Fruit fly (Drosophila melanogaster): ENCODE results near the gene Spag1.

Spag1 gene

DNA sequence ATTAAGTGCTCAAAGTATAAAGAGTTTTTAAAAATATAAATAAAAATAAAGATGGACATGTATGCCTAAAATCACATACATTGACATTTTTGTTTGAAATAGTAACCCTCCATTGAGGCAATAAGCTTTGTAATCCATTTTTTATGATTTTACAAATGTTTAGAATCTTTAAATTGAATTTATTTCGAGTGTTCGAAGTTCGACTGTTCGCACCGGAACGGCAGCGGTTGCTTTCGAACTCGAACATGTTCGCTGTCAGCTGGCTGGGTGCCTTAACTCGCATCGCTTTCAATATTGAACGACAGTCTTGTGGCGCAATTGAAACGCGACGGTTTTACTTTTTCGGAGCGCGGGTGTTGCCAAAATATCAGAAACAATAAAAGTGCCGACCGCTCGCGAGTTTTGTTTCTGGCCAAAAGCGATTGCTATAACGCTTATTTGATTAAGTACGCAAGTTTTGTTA lies 32.1 kb upstream of the Spag1 start, which contains the start of gene CG46339:
Gene CG46339, plus strand, starts transcription at position 299 of the 463 bp plus-strand sequence.
- peak; percentile 57 for TF ChIP-seq cic (GFP tag; optimal IDR thresholded peaks at IDR 0.05)
- TF ChIP-seq Crg-1 (GFP tag; optimal IDR thresholded peaks at IDR 0.05): peak; percentile 75
- peak; percentile 6 for TF ChIP-seq Hr96 (GFP tag; optimal IDR thresholded peaks at IDR 0.05)
- peak; percentile 50 for TF ChIP-seq ovo (GFP tag; optimal IDR thresholded peaks at IDR 0.05)
- TF ChIP-seq CG5204 (GFP tag; optimal IDR thresholded peaks at IDR 0.05): peak; percentile 37
- no peak for TF ChIP-seq toe (GFP tag; optimal IDR thresholded peaks at IDR 0.05)
- peak; percentile 38 for TF ChIP-seq bab1 (GFP tag; optimal IDR thresholded peaks at IDR 0.05)
- peak; percentile 52 for TF ChIP-seq CG7045 (GFP tag; optimal IDR thresholded peaks at IDR 0.05)
- no peak for TF ChIP-seq CG14711 (tag; optimal IDR thresholded peaks at IDR 0.05)
- TF ChIP-seq tj (GFP tag; optimal IDR thresholded peaks at IDR 0.05): peak; percentile 75
- TF ChIP-seq Mnt (GFP tag; optimal IDR thresholded peaks at IDR 0.05): peak; percentile 59
- peak; percentile 40 for TF ChIP-seq pad (GFP tag; optimal IDR thresholded peaks at IDR 0.05)
- TF ChIP-seq kay (GFP tag; ENCODE audit: borderline replicate concordance): peak; percentile 38
- peak; percentile 18 for TF ChIP-seq CG1620 (GFP tag; optimal IDR thresholded peaks at IDR 0.05)
- TF ChIP-seq Clk (GFP tag; optimal IDR thresholded peaks at IDR 0.05): peak; percentile 11
- peak; percentile 54 for TF ChIP-seq CG7101 (tag; optimal IDR thresholded peaks at IDR 0.05)
- TF ChIP-seq CG11617 (GFP tag; optimal IDR thresholded peaks at IDR 0.05): peak; percentile 78
- TF ChIP-seq CG33017 (tag; optimal IDR thresholded peaks at IDR 0.05): peak; percentile 50
- TF ChIP-seq CG12768 (GFP tag; optimal IDR thresholded peaks at IDR 0.05): peak; percentile 49
- TF ChIP-seq cnc (optimal IDR thresholded peaks at IDR 0.05): peak in 1 of 2 experiments; percentile 69

DNA sequence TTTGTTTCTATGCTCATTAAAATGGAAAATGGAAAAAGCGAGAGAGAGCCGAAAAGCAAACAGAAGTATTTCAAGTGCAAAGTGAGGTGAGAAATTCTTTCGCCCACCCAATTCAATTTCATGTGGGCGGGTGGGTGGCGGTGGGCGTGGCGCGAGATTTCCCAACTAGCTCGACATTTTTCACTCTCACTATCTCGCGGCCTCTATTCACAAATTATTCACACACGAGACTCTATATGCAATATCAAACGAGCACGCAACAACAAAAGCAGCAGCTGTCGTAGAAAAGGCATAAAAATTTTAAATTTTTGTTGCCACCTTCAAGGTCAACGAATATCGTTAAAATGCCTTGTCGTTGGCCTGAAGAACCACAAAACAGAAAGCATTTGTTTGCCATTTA lies 28.8 kb upstream of the Spag1 start:
- TF ChIP-seq bab1 (GFP tag; optimal IDR thresholded peaks at IDR 0.05): no peak

DNA sequence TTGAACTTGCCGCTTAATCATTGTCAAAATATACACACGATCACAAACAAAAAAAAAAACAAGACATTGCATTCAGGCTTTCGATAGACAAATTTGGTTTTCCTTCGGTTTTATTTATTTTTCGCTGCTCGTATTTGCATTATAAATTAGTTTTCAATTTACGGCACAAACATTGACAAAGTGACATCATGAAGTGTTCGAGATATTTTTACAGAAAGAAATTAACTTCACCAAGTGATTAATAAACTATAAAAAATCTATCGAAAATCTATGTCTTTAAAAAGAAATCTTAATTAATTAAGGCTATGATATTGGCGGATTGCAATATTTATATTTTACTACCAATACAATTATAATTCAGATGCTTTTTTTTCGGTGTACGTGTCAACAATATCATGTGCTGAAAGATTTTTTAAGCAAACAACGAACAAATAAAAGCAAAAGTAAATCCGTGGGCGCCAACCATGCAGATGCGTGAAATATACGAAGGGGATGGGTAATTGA lies 23.7 kb upstream of the Spag1 start:
- no peak for TF ChIP-seq CG12768 (GFP tag; optimal IDR thresholded peaks at IDR 0.05)
- no peak for TF ChIP-seq CG5204 (GFP tag; optimal IDR thresholded peaks at IDR 0.05)
- TF ChIP-seq Mnt (GFP tag; optimal IDR thresholded peaks at IDR 0.05): no peak
- TF ChIP-seq kay (GFP tag; ENCODE audit: borderline replicate concordance): peak; percentile 15

DNA sequence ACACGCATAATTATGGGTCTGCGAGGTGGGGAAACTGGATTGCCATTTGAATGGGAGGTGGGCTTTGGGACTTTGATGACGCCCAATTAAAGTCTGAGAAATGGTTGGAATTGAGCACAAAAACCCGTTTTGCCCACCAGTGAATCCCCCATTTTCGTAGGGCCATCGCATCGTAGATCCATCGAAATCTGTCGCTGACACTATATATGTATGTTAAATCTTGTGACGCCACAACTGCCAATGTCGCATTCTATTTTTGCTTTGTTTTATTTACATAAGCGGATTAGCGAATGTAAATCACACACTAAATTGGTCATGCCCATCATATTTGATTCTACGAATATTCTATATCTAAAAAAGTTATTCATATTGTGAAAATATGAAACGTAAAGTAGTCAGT lies 21.2 kb upstream of the Spag1 start:
- TF ChIP-seq CG33017 (tag; optimal IDR thresholded peaks at IDR 0.05): no peak
- TF ChIP-seq Mnt (GFP tag; optimal IDR thresholded peaks at IDR 0.05): no peak
- TF ChIP-seq CG7101 (tag; optimal IDR thresholded peaks at IDR 0.05): no peak
- TF ChIP-seq tj (GFP tag; optimal IDR thresholded peaks at IDR 0.05): no peak
- TF ChIP-seq Clk (GFP tag; optimal IDR thresholded peaks at IDR 0.05): no peak
- TF ChIP-seq toe (GFP tag; optimal IDR thresholded peaks at IDR 0.05): no peak
- no peak for TF ChIP-seq cic (GFP tag; optimal IDR thresholded peaks at IDR 0.05)
- TF ChIP-seq cnc (optimal IDR thresholded peaks at IDR 0.05): no peak
- no peak for TF ChIP-seq pad (GFP tag; optimal IDR thresholded peaks at IDR 0.05)
- no peak for TF ChIP-seq CG7045 (GFP tag; optimal IDR thresholded peaks at IDR 0.05)
- TF ChIP-seq CG12768 (GFP tag; optimal IDR thresholded peaks at IDR 0.05): no peak
- no peak for TF ChIP-seq Crg-1 (GFP tag; optimal IDR thresholded peaks at IDR 0.05)
- no peak for TF ChIP-seq CG5204 (GFP tag; optimal IDR thresholded peaks at IDR 0.05)
- no peak for TF ChIP-seq CG1620 (GFP tag; optimal IDR thresholded peaks at IDR 0.05)
- TF ChIP-seq Hr96 (GFP tag; optimal IDR thresholded peaks at IDR 0.05): no peak
- no peak for TF ChIP-seq CG14711 (tag; optimal IDR thresholded peaks at IDR 0.05)
- no peak for TF ChIP-seq ovo (GFP tag; optimal IDR thresholded peaks at IDR 0.05)
- TF ChIP-seq kay (GFP tag; ENCODE audit: borderline replicate concordance): no peak

DNA sequence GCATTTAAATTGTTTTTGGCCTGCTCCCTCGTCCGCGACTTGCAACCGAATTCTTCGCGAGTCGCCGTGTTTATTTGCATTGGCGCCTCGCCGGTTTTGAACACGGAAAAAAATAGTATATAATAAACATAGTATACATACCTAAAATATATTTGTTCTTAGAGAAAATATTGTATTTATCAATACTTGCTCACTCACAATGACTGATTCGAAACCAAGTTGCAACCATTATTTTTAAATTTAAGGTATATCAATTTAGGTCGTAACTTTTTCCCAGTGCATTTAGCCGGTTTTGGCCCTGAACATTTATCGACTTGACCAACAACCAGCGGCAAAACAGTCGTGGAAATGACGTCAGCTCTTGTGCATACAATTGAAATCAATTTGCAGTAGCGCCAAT lies 19.2 kb upstream of the Spag1 start:
- TF ChIP-seq CG7045 (GFP tag; optimal IDR thresholded peaks at IDR 0.05): peak; percentile 35
- no peak for TF ChIP-seq toe (GFP tag; optimal IDR thresholded peaks at IDR 0.05)
- TF ChIP-seq bab1 (GFP tag; optimal IDR thresholded peaks at IDR 0.05): peak; percentile 56
- no peak for TF ChIP-seq CG12768 (GFP tag; optimal IDR thresholded peaks at IDR 0.05)
- TF ChIP-seq kay (GFP tag; ENCODE audit: borderline replicate concordance): no peak
- no peak for TF ChIP-seq CG1620 (GFP tag; optimal IDR thresholded peaks at IDR 0.05)
- no peak for TF ChIP-seq Hr96 (GFP tag; optimal IDR thresholded peaks at IDR 0.05)
- TF ChIP-seq Crg-1 (GFP tag; optimal IDR thresholded peaks at IDR 0.05): no peak
- TF ChIP-seq CG11617 (GFP tag; optimal IDR thresholded peaks at IDR 0.05): no peak
- no peak for TF ChIP-seq Mnt (GFP tag; optimal IDR thresholded peaks at IDR 0.05)
- TF ChIP-seq CG7101 (tag; optimal IDR thresholded peaks at IDR 0.05): no peak
- TF ChIP-seq ovo (GFP tag; optimal IDR thresholded peaks at IDR 0.05): no peak
- peak; percentile 18 for TF ChIP-seq CG14711 (tag; optimal IDR thresholded peaks at IDR 0.05)
- TF ChIP-seq cnc (optimal IDR thresholded peaks at IDR 0.05): no peak
- TF ChIP-seq pad (GFP tag; optimal IDR thresholded peaks at IDR 0.05): no peak
- TF ChIP-seq CG33017 (tag; optimal IDR thresholded peaks at IDR 0.05): peak; percentile 24
- peak; percentile 21 for TF ChIP-seq tj (GFP tag; optimal IDR thresholded peaks at IDR 0.05)
- TF ChIP-seq CG5204 (GFP tag; optimal IDR thresholded peaks at IDR 0.05): no peak
- no peak for TF ChIP-seq cic (GFP tag; optimal IDR thresholded peaks at IDR 0.05)
- TF ChIP-seq Clk (GFP tag; optimal IDR thresholded peaks at IDR 0.05): no peak

DNA sequence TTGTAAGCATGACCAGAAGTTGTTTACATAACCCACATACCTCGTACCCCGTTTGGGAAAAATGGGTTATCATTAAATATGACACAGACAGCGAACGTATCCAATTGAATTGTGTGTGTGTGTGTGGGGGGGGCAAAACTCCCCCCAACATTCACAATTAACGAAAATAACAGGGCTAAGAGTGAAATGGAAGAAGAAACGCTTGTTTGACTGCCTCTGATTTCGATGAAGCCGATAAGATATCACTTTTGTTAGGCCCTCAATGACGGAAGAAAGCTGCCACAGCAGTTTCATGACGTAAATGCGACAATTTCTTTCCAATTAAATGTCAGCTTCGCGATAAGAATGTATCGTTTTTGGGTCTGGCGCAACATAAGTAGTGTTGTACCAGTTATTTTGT lies 13.7 kb upstream of the Spag1 start:
- TF ChIP-seq tj (GFP tag; optimal IDR thresholded peaks at IDR 0.05): no peak
- no peak for TF ChIP-seq pad (GFP tag; optimal IDR thresholded peaks at IDR 0.05)
- TF ChIP-seq CG11617 (GFP tag; optimal IDR thresholded peaks at IDR 0.05): no peak
- TF ChIP-seq CG33017 (tag; optimal IDR thresholded peaks at IDR 0.05): no peak
- TF ChIP-seq CG1620 (GFP tag; optimal IDR thresholded peaks at IDR 0.05): no peak
- no peak for TF ChIP-seq Mnt (GFP tag; optimal IDR thresholded peaks at IDR 0.05)
- no peak for TF ChIP-seq CG7101 (tag; optimal IDR thresholded peaks at IDR 0.05)
- TF ChIP-seq kay (GFP tag; ENCODE audit: borderline replicate concordance): no peak
- TF ChIP-seq ovo (GFP tag; optimal IDR thresholded peaks at IDR 0.05): no peak
- no peak for TF ChIP-seq Clk (GFP tag; optimal IDR thresholded peaks at IDR 0.05)
- no peak for TF ChIP-seq CG14711 (tag; optimal IDR thresholded peaks at IDR 0.05)
- no peak for TF ChIP-seq CG7045 (GFP tag; optimal IDR thresholded peaks at IDR 0.05)
- no peak for TF ChIP-seq cic (GFP tag; optimal IDR thresholded peaks at IDR 0.05)
- no peak for TF ChIP-seq cnc (optimal IDR thresholded peaks at IDR 0.05)
